Worm (Caenorhabditis elegans) whole organism, mixed stage, embryonic: ENCODE data around the gene oac-48.
A peak's percentile ranks its signal among the peaks of the same experiment; 100 is the strongest.

Source experiments
- M03D4.4 ChIP-seq: sonication (generic microtip); optimal IDR thresholded peaks from 2 replicates; lab custom pipeline; 2017; ENCODE audit warnings: mild to moderate bottlenecking, missing genetic modification characterization, missing compliant biosample characterization
- bed-3 ChIP-seq: fragments of 200-800 bp; sonication (Bioruptor generic); optimal IDR thresholded peaks from 3 replicates; lab custom pipeline; 2018; ENCODE audit warnings: mild to moderate bottlenecking, missing genetic modification characterization, moderate library complexity, missing compliant biosample characterization
- blmp-1 ChIP-seq: fragments of 150-350 bp; optimal IDR thresholded peaks from 2 replicates; lab custom pipeline; 2014; ENCODE audit warnings: missing biosample characterization, missing genetic modification characterization
- ceh-39 ChIP-seq: fragments of 150-350 bp; optimal IDR thresholded peaks from 2 replicates; lab custom pipeline; 2014; ENCODE audit warnings: missing biosample characterization, missing genetic modification characterization
- ceh-83 ChIP-seq: fragments of 200-800 bp; sonication (Bioruptor generic); optimal IDR thresholded peaks from 2 replicates; lab custom pipeline; 2018; ENCODE audit warnings: mild to moderate bottlenecking, missing genetic modification characterization, missing compliant biosample characterization
- ces-1 ChIP-seq: fragments of 150-350 bp; optimal IDR thresholded peaks from 2 replicates; lab custom pipeline; 2014; ENCODE audit warnings: missing biosample characterization, missing genetic modification reagents, missing genetic modification characterization
- cnd-1 ChIP-seq: fragments of 200-800 bp; sonication (Bioruptor generic); optimal IDR thresholded peaks from 2 replicates; lab custom pipeline; 2018; ENCODE audit warnings: mild to moderate bottlenecking, missing genetic modification characterization, missing compliant biosample characterization
- drap-1 ChIP-seq: fragments of 200-800 bp; sonication (Bioruptor generic); optimal IDR thresholded peaks from 3 replicates; lab custom pipeline; 2018; ENCODE audit warnings: mild to moderate bottlenecking, missing genetic modification characterization, missing compliant biosample characterization
- elt-1 ChIP-seq: sonication (generic microtip); optimal IDR thresholded peaks from 2 replicates; lab custom pipeline; 2017; ENCODE audit warnings: missing genetic modification characterization, mild to moderate bottlenecking, missing compliant biosample characterization, antibody characterized with exemption, moderate library complexity, borderline replicate concordance; ENCODE audit not compliant: insufficient read depth
- elt-3 ChIP-seq: fragments of 150-350 bp; optimal IDR thresholded peaks from 2 replicates; lab custom pipeline; 2014; ENCODE audit warnings: missing biosample characterization, missing genetic modification characterization
- flh-1 ChIP-seq: fragments of 200-800 bp; sonication (Bioruptor generic); optimal IDR thresholded peaks from 2 replicates; lab custom pipeline; 2018; ENCODE audit warnings: mild to moderate bottlenecking, missing genetic modification characterization, moderate library complexity, missing compliant biosample characterization
- ham-2 ChIP-seq: fragments of 200-800 bp; sonication (Bioruptor generic); optimal IDR thresholded peaks from 2 replicates; lab custom pipeline; 2018; ENCODE audit warnings: mild to moderate bottlenecking, missing genetic modification characterization, missing compliant biosample characterization
- hlh-1 ChIP-seq: fragments of 150-350 bp; optimal IDR thresholded peaks from 2 replicates; lab custom pipeline; 2014; ENCODE audit warnings: missing biosample characterization, missing genetic modification reagents, missing genetic modification characterization
- lin-13 ChIP-seq: fragments of 150-350 bp; optimal IDR thresholded peaks from 2 replicates; lab custom pipeline; 2014; ENCODE audit warnings: missing biosample characterization, missing genetic modification characterization
- lin-32 ChIP-seq: fragments of 200-800 bp; sonication (Bioruptor generic); optimal IDR thresholded peaks from 2 replicates; lab custom pipeline; 2018; ENCODE audit warnings: mild to moderate bottlenecking, missing genetic modification characterization, missing compliant biosample characterization
- lsy-2 ChIP-seq: fragments of 150-350 bp; optimal IDR thresholded peaks from 2 replicates; lab custom pipeline; 2014; ENCODE audit warnings: missing biosample characterization, missing genetic modification characterization
- mab-5 ChIP-seq: fragments of 150-350 bp; optimal IDR thresholded peaks from 2 replicates; lab custom pipeline; 2014; ENCODE audit warnings: missing biosample characterization, missing genetic modification characterization
- mep-1 ChIP-seq: fragments of 150-350 bp; optimal IDR thresholded peaks from 2 replicates; lab custom pipeline; 2017; ENCODE audit warnings: missing biosample characterization, missing genetic modification reagents, missing genetic modification characterization, inconsistent platforms
- mls-2 ChIP-seq: sonication (generic microtip); optimal IDR thresholded peaks from 2 replicates; lab custom pipeline; 2016; ENCODE audit warnings: mild to moderate bottlenecking, missing genetic modification characterization, moderate library complexity, missing compliant biosample characterization
- nhr-12 ChIP-seq: fragments of 150-350 bp; optimal IDR thresholded peaks from 2 replicates; lab custom pipeline; 2014; ENCODE audit warnings: missing biosample characterization, missing genetic modification characterization
- nhr-2 ChIP-seq: fragments of 150-350 bp; optimal IDR thresholded peaks from 2 replicates; lab custom pipeline; 2014; ENCODE audit warnings: missing biosample characterization, missing genetic modification characterization
- nhr-237 ChIP-seq: fragments of 150-350 bp; optimal IDR thresholded peaks from 2 replicates; lab custom pipeline; 2014; ENCODE audit warnings: missing biosample characterization, missing genetic modification characterization
- nhr-28 ChIP-seq: fragments of 150-350 bp; optimal IDR thresholded peaks from 2 replicates; lab custom pipeline; 2014; ENCODE audit warnings: missing biosample characterization, missing genetic modification characterization
- nhr-76 ChIP-seq: sonication (generic microtip); optimal IDR thresholded peaks from 2 replicates; lab custom pipeline; 2017; ENCODE audit warnings: missing biosample characterization, missing genetic modification characterization
- pha-4 ChIP-seq: fragments of 150-350 bp; optimal IDR thresholded peaks from 2 replicates; lab custom pipeline; 2018; ENCODE audit warnings: missing biosample characterization, missing genetic modification reagents, missing genetic modification characterization
- snpc-4 ChIP-seq: fragments of 150-350 bp; optimal IDR thresholded peaks from 2 replicates; lab custom pipeline; 2014; ENCODE audit warnings: missing biosample characterization, missing genetic modification characterization
- sptf-1 ChIP-seq: sonication (generic microtip); optimal IDR thresholded peaks from 2 replicates; lab custom pipeline; 2017; ENCODE audit warnings: mild to moderate bottlenecking, missing genetic modification characterization, moderate library complexity, missing compliant biosample characterization
- unc-120 ChIP-seq: sonication (generic microtip); optimal IDR thresholded peaks from 2 replicates; lab custom pipeline; 2017; ENCODE audit warnings: missing genetic modification characterization, missing compliant biosample characterization; ENCODE audit not compliant: poor library complexity, severe bottlenecking
- unc-39 ChIP-seq: fragments of 150-350 bp; optimal IDR thresholded peaks from 2 replicates; lab custom pipeline; 2014; ENCODE audit warnings: missing biosample characterization, missing genetic modification characterization
- unc-62 ChIP-seq: fragments of 150-350 bp; optimal IDR thresholded peaks from 2 replicates; lab custom pipeline; 2014; ENCODE audit warnings: missing biosample characterization, missing genetic modification reagents, missing genetic modification characterization
- zip-8 ChIP-seq: fragments of 150-350 bp; optimal IDR thresholded peaks from 2 replicates; lab custom pipeline; 2014; ENCODE audit warnings: missing biosample characterization, missing genetic modification characterization
- ztf-11 ChIP-seq: fragments of 150-350 bp; optimal IDR thresholded peaks from 2 replicates; lab custom pipeline; 2014; ENCODE audit warnings: missing biosample characterization, missing genetic modification characterization

Gene oac-48

ce11 chrIV:13716279-13716678 is 42.7 kb downstream of the oac-48 start, which contains the start of gene C47A4.1:
TSS of gene C47A4.1 (minus strand) at chrIV:13716379.
- TF ChIP-seq nhr-2 (tag; lab: Kevin White, UChicago) (no peak), cnd-1 (tag; lab: Kevin White, UChicago) (no peak), unc-39 (tag; lab: Kevin White, UChicago) (no peak)

ce11 chrIV:13716735-13717134 is 43.1 kb downstream of the oac-48 start:
- no peak for TF ChIP-seq unc-120 (tag; lab: Kevin White, UChicago)
- peak; percentile 97 for TF ChIP-seq nhr-2 (tag; lab: Kevin White, UChicago)
- TF ChIP-seq ztf-11 (tag; lab: Kevin White, UChicago): no peak
- TF ChIP-seq unc-39 (tag; lab: Kevin White, UChicago): no peak
- TF ChIP-seq unc-62 (GFP tag; lab: Kevin White, UChicago): peak; percentile 99
- no peak for TF ChIP-seq drap-1 (GFP tag; lab: Kevin White, UChicago)
- TF ChIP-seq nhr-237 (tag; lab: Kevin White, UChicago): no peak
- TF ChIP-seq mls-2 (tag; lab: Kevin White, UChicago): no peak
- TF ChIP-seq cnd-1 (tag; lab: Kevin White, UChicago): no peak
- no peak for TF ChIP-seq bed-3 (GFP tag; lab: Kevin White, UChicago)
- no peak for TF ChIP-seq lsy-2
- TF ChIP-seq snpc-4: no peak
- no peak for TF ChIP-seq pha-4 (tag; lab: Kevin White, UChicago)
- TF ChIP-seq zip-8 (tag; lab: Kevin White, UChicago): peak; percentile 59
- TF ChIP-seq mab-5 (tag; lab: Kevin White, UChicago): no peak
- TF ChIP-seq ceh-83 (GFP tag; lab: Kevin White, UChicago): no peak
- no peak for TF ChIP-seq mep-1
- TF ChIP-seq ces-1 (GFP tag; lab: Kevin White, UChicago): no peak
- peak; percentile 73 for TF ChIP-seq elt-1 (tag; lab: Kevin White, UChicago)
- no peak for TF ChIP-seq elt-3 (tag; lab: Kevin White, UChicago)
- TF ChIP-seq nhr-76: no peak
- no peak for TF ChIP-seq nhr-28
- TF ChIP-seq lin-13 (tag; lab: Kevin White, UChicago): no peak
- no peak for TF ChIP-seq ham-2 (GFP tag; lab: Kevin White, UChicago)
- TF ChIP-seq lin-32 (GFP tag; lab: Kevin White, UChicago): no peak
- no peak for TF ChIP-seq nhr-12 (tag; lab: Kevin White, UChicago)
- TF ChIP-seq ceh-39 (tag; lab: Kevin White, UChicago): no peak
- no peak for TF ChIP-seq flh-1 (GFP tag; lab: Kevin White, UChicago)

- TF ChIP-seq nhr-237 (tag; lab: Kevin White, UChicago) (no peak), cnd-1 (tag; lab: Kevin White, UChicago) (no peak), ztf-11 (tag; lab: Kevin White, UChicago) (no peak), unc-62 (GFP tag; lab: Kevin White, UChicago) (peak; percentile 99), M03D4.4 (no peak), nhr-76 (no peak), zip-8 (tag; lab: Kevin White, UChicago) (no peak), nhr-2 (tag; lab: Kevin White, UChicago) (peak; percentile 96), unc-39 (tag; lab: Kevin White, UChicago) (no peak), nhr-12 (tag; lab: Kevin White, UChicago) (no peak), nhr-28 (no peak), snpc-4 (no peak), elt-1 (tag; lab: Kevin White, UChicago) (peak; percentile 91), ham-2 (GFP tag; lab: Kevin White, UChicago) (no peak), hlh-1 (tag; lab: Kevin White, UChicago) (no peak), lin-13 (tag; lab: Kevin White, UChicago) (no peak), blmp-1 (tag; lab: Kevin White, UChicago) (no peak), mab-5 (tag; lab: Kevin White, UChicago) (no peak), elt-3 (tag; lab: Kevin White, UChicago) (no peak), ceh-39 (tag; lab: Kevin White, UChicago) (no peak), unc-120 (tag; lab: Kevin White, UChicago) (no peak)
Observed at ce11 chrIV:13718918-13719317, 45.3 kb downstream of the oac-48 start.

- TF ChIP-seq pha-4 (tag; lab: Kevin White, UChicago): no peak
- TF ChIP-seq sptf-1: no peak
- peak; percentile 66 for TF ChIP-seq mab-5 (tag; lab: Kevin White, UChicago)
- TF ChIP-seq unc-62 (GFP tag; lab: Kevin White, UChicago): peak; percentile 84
Observed at ce11 chrIV:13721000-13721399, 47.4 kb downstream of the oac-48 start.
